Fruit fly (Drosophila melanogaster): ENCODE data around the gene Snapin.

dm6 chr2L:2767627-2768026, 8.2 kb upstream of the Snapin start, which contains the start of the genes Taf10b and Taf10:
- TF ChIP-seq psq (GFP tag; optimal IDR thresholded peaks at IDR 0.05) = no peak
- TF ChIP-seq fru (GFP tag; optimal IDR thresholded peaks at IDR 0.05) = no peak
- TF ChIP-seq h (GFP tag; optimal IDR thresholded peaks at IDR 0.05) = peak; percentile 4
- TF ChIP-seq Mio (GFP tag; optimal IDR thresholded peaks at IDR 0.05) = no peak
- TF ChIP-seq Dfd (GFP tag; optimal IDR thresholded peaks at IDR 0.05) = no peak
- TF ChIP-seq usp (GFP tag; optimal IDR thresholded peaks at IDR 0.05) = no peak
- no peak for TF ChIP-seq dmrt93B (GFP tag; optimal IDR thresholded peaks at IDR 0.05)
- TF ChIP-seq CrebA (GFP tag; optimal IDR thresholded peaks at IDR 0.05; ENCODE audit: borderline replicate concordance) = no peak
- no peak for TF ChIP-seq dsf (GFP tag; optimal IDR thresholded peaks at IDR 0.05; ENCODE audit: borderline replicate concordance)
- no peak for TF ChIP-seq sage (GFP tag; optimal IDR thresholded peaks at IDR 0.05)
- TF ChIP-seq br (GFP tag; optimal IDR thresholded peaks at IDR 0.05) = no peak
- no peak for TF ChIP-seq GATAd (GFP tag; optimal IDR thresholded peaks at IDR 0.05)
